Fruit fly (Drosophila melanogaster): ENCODE results near the gene Clp.

DNA sequence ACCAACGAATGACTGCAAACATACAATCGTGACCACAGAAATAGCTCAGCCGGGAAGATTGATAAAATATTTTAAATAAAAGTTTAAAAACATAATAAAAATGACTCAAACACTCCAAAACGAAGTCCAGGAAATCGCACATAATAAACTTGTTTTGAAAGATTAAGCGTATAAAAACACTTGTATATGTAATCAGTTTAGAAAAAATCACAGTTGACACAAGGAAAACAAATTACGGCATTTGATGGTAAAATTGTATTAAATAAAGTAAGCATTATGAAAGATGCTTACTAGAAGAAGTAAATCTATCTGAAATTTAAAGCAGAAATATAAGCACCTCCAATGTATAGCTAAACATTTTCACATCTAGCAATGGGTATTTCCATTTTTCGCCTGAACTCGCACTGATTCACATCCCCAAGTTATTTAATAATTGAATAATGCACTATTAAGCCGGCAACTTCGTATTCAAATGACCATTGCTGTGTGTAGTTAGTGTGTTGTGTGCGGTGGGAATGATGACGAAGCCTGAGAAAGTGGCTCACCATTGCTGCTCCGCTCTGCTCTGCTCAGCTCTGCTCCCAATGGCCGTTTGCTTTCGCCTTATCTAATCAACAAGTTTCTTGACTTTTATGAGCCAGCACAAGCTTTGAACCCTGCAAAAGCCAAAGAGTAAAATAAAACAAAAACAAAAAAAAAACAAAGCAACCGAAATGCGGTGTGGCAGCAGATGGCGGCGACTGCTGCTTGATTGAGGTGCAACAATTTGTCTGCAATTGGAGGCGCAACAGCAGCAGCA, 27.6 kb downstream of the Clp start:
- no peak for TF ChIP-seq CG11560 (tag; IDR thresholded peaks at IDR 0.05)
- TF ChIP-seq cato (GFP tag; optimal IDR thresholded peaks at IDR 0.05; ENCODE audit: borderline replicate concordance) = no peak
- TF ChIP-seq CG12391 (tag; optimal IDR thresholded peaks at IDR 0.05) = no peak
- TF ChIP-seq lola (GFP tag; optimal IDR thresholded peaks at IDR 0.05) = no peak
- TF ChIP-seq CG12071 (GFP tag; optimal IDR thresholded peaks at IDR 0.05) = no peak
